Fruit fly (Drosophila melanogaster) whole organism, larva: ENCODE data around the gene Gyc89Da.

Source experiments
- noc ChIP-seq: fragments of 200-800 bp; sonication (Bioruptor generic); optimal IDR thresholded peaks from 3 replicates; lab custom pipeline; 2019; ENCODE audit warnings: missing biosample characterization, mild to moderate bottlenecking, missing genetic modification characterization, moderate library complexity

Gene Gyc89Da

DNA sequence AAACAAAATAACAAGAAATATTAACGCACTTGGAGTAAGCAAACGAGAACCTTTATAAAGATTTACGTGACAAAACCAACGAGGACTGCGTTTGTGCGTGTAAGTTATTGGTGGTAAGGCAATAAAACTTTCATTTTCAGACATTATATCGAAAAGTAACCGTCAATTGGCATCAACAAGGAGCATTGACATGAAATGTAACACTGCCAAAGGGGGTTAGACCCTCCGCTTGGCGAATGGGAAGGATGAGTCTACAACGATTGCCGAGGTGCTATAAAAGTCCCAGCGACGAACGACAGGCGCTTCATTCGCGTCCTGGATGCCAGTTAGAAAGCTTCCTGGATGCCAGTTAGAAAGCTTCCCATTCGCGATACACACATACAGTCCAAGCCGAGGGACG lies at the start of gene Gyc89Da:
TSS of gene Gyc89Da (plus strand) at position 301 of the 400 bp plus-strand sequence.
- no peak for TF ChIP-seq noc (tag; lab: Kevin White, UChicago)

DNA sequence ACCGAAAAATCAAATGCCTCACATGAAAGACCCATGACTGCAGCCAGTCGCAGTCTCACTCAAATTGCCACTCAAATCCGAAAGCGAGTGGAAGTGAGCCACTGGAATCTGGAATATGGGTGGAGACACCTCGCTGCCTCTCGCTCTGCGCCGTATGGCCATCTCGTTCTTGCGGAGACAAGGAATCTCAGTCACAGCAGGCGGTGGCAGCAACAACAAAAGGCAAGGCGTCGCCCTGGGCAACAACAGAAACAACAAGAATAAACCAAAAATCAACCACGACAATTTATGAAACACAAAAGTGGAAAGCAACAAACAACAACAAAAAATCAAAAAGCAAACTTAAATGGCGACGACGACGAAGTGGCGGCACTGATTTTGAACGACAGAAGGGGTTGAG lies 49.1 kb upstream of the Gyc89Da start:
- no peak for TF ChIP-seq noc (tag; lab: Kevin White, UChicago)

DNA sequence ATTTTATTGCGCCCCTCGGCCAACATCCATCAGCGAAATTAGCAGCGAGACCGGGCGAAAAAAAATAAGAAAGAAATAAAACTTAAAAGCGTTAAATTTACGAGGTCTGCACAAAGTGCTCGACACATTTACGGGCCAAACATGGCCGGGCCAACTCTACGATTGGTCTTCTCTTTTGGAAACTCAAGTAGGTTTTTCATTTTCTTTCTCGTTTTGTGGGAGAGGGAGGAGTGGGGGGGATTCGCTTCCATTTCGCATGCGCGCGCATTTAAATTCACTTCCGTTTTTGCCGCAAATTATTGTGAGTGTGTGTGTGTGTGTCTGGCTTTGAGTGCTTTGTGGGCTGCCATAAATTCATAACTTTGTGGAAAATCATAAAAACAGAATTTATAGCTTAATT lies 44.9 kb upstream of the Gyc89Da start:
- no peak for TF ChIP-seq noc (tag; lab: Kevin White, UChicago)

DNA sequence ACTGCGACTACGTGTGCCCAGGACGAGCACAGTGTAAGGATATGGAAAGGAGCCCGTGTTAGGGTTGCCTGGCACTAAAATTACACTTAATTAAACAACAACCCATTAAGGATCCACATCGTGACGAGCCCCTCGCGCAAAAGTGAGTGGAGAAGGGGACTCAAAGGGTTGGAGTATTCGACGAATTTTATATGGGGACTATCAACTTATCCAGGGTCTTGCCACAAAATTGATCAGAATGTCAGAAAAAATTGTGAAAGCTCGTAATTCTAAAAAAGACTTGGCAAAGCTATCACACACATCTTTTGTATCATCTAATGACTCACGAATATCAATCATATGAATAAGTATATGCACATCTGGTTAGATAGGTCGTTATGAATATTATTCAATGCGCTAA lies 42.0 kb upstream of the Gyc89Da start, which contains the start of gene CG31279:
TSS of gene CG31279 (plus strand) at position 301 of the 400 bp plus-strand sequence.
- no peak for TF ChIP-seq noc (tag; lab: Kevin White, UChicago)

DNA sequence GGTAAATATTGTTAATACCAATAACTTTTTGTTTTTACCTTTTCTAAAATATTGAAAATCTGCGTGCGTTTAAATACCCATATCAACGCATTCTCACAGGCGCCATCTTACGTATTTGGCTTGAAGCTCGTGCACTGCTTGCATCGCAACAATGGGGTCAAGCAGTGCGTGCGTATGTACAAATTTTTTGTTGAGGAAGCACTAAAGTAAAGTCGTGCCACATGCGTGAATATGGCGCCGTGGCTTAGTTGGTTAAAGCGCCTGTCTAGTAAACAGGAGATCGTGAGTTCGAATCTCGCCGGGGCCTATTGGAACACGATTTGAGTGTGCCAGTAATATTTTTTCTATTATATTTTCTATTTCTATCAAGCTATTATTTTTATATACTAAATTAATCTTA lies 40.7 kb upstream of the Gyc89Da start:
- no peak for TF ChIP-seq noc (tag; lab: Kevin White, UChicago)

DNA sequence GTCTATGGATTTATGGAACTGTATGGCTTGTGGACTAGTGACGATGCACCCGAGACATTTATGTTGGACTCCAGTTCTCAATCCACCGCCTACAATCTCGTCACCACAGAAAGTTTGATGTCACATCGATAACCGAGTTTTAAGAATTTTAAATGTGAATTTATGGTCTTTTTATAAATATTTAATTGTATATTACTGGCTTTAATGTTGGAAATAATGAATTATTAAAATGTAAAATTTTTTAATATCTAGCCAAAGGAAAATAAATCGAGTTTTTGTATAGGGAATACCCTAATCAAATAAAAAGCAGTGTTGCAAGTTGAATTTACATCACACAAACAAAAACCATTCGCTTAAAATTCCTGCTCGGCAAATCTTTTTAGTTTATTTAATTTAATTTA lies 39.7 kb upstream of the Gyc89Da start, which contains the start of gene Fntb:
TSS of gene Fntb (plus strand) at position 334 of the 401 bp plus-strand sequence.
- TF ChIP-seq noc (tag; lab: Kevin White, UChicago), result peak; percentile 85

DNA sequence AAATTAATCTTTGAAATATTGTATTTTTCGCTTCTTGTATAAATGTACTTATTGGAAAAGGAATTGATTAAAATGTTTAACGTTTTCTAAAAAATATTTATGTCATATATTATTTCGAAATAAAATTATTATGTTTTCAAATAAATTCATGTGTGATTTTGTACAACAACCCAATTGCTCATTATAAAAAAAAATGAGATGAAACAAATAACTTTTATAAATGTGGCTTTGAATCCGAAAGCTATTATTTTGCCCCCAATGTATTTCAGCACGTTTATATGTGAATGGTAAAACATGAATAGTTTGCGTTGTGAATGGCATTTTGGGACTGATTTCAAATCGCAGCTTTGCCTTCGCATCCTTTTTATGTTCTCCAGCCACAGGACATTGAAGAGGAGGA lies 37.8 kb upstream of the Gyc89Da start, which contains the start of gene CG14881:
TSS of gene CG14881 (plus strand) at position 301 of the 400 bp plus-strand sequence.
- no peak for TF ChIP-seq noc (tag; lab: Kevin White, UChicago)

DNA sequence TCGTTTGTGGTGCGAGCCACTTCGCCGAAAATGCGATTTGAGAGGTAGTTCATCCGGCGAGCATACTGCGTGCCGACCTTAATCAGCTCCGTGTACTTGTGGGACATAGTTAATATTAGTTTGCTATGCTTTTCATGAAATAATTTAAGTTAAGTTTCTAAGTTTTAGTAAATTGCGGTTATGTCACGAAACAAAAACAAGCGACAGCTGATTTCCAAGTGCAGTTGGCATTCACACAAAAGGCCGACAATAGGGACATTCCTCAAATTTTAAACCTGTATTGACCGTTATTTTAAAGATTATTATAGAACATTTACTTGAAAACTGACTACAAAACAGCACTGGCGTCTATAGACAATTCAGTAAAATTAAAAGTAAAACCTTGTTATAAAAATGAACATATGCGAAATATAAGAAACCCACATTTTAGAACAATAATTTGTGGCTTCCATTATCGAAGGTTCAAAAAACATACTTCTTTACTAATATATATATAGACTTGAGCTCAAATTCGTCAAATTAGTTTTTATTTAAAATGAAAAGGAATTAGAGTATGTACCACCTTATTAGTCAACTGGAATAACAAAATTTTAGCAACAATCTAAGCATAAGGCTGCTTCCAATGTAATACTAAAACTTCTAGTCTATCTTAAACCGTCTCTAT lies 35.9 kb upstream of the Gyc89Da start, which contains the start of gene mRpS33:
TSS of gene mRpS33 (minus strand) at position 224 of the 664 bp plus-strand sequence.
- no peak for TF ChIP-seq noc (tag; lab: Kevin White, UChicago)

DNA sequence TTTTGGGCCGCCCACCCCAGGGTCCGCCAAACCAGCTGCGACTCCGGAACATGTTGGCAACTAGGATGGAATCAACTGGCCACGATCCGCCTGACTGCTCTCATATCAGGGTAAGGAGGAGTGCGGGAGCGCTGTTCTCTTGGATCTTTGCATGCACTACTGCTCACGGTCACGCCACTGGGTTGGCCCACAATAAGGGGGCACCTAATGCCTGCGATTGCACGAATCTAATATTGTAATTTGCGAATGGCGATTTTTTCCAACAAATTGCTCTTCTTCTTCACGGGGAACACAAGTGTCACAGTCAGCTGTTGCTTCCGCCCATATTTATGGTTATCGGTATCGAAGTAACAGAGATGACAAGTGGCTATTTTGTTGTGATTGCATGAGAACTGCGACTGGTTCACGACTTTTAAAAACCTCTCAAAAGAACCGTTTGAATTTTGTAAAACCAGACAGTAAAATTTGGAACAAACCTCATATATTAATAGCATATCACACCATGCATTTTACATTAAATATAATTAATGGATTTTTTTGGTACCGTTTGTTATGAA lies 31.0 kb upstream of the Gyc89Da start, which contains the start of gene ema:
TSS of gene ema (minus strand) at position 295 of the 557 bp plus-strand sequence.
- no peak for TF ChIP-seq noc (tag; lab: Kevin White, UChicago)

DNA sequence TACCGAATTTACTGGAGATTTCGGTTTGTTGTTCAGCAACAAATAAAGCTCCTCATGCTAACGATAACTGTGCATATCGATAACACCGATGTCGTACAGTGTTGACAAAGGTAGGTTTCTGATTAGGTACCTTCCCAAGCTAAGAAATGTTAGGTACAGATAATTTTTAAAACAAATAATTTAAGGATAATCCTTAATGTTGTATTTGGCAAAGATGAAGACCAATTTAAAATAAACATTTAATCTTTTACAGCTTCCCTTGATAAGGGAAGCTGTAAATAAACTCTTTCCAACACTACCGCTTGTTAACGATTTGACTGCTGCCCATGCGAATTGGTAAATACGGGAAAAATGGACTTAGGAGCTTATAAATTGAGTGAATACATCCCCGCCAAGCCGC lies 29.5 kb upstream of the Gyc89Da start, which contains the start of the genes Ttc1 and CG14882:
TSS of gene Ttc1 (minus strand) at position 71 of the 400 bp plus-strand sequence.
TSS of gene CG14882 (plus strand) at position 271 of the 400 bp plus-strand sequence.
- TF ChIP-seq noc (tag; lab: Kevin White, UChicago), result peak; percentile 86

DNA sequence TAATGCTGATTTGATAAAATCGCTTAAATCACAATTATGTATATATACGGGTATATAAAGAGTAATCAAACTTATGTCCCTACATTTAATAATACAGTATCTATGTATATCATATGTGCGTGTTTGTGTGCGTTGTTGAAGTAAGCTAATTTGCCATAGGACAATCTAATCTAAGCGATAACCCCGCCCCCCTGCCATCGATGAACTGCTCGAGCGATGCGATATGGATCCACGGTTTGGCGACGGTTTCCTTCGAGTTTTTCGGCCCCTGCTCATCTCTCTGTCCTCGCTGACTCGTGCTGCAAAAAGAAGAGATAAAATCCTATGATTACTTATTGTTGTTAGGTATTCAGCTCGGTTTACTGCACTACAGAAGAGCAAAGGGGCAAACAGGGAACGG lies 25.6 kb upstream of the Gyc89Da start:
- peak; percentile 7 for TF ChIP-seq noc (tag; lab: Kevin White, UChicago)

DNA sequence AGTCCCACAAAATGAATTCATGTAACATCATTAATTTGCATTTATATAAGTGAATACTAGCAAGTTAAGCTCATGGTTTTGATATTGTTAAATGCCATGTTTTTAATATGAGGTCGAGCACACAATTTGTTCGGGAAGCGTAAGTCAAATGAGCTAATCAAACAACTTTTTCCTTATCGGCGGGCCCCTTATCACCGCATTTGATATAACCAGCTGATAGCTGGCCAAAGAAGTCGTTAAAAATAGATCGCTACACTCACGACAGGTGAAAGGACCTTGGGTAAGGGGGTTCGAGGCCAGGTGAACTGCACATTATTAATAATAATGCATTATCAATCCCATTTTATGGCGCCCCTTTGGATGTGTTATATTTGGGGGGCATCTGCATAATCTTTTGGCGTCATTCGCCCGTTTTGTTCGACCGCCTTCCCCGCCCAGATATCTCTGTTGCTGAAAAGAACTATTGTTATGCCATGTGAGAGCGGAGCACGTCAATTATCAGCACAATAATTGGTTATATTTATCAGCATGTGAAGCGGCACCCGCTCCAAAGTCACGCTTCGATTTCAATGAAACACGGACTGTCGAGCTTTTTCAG lies 24.9 kb upstream of the Gyc89Da start:
- no peak for TF ChIP-seq noc (tag; lab: Kevin White, UChicago)

DNA sequence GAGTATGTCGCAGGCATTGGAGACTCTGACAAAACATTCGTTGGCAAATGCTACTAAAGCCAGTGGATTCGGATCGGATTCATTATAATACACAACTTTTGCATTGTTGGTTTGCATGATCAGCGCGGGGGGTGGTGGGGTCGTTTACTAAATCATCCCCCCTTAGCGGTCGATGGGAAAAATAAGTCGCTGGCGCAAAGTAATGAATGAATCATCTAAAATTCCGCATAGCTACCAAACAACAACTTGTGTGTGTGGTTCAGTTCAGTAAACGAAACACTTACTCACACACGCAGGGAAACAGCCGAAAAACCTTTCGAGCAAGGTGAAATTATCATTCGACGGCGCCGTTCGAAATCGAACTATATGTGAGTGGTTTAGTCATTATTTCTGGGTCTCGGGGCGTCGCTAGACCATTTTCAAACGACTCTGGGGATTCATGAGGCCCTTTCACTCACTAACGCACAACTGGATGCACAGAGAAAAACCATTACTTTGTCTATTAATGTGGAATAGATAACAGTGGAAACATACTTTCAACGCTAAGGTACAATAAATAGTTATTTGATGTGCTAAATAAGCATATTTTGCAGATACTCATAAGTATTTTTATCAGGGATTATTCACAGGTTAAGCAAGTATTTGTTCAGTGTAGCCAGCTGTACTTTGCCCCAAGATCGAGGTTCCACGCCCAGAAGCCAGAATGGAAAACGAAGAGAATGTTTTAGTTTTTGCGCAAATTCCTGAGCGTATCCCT lies 23.8 kb upstream of the Gyc89Da start:
- peak; percentile 80 for TF ChIP-seq noc (tag; lab: Kevin White, UChicago)

DNA sequence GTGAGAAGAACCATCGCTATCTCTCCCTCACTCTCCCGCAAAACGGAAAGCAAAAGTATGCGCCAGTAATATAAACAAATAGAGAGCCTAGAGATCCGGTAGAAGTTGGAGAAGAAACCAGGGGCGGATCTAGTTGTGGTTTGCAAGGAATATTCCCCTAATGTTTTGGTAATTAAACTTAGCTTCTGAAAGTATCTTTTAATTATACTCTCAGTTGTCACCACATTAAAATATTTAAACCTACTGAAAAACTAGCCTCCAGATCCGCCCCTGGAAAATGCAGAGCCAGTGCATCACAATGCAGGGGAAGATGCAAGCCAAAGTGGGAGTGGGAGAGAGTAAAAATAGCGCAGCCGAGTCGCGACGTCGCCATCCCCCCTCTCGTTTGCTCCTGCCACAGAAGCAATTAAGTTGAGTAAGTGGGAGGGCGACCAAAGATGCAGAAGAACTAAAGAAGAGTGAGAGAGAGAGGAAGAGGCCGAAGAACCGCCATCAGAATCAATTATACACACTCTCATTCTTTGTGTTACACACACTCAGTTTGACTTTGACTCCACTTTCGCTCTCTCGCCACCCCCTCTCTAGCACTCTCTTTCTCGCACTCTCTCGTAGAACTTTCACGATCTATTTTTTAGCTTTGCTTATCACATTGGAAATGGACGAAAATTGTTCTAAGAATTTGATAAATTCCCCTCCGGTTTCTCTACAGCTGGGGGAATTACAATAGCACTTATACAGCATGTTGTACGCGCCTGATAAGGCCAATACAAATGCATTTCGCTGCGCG lies 23.0 kb upstream of the Gyc89Da start:
- peak; percentile 84 for TF ChIP-seq noc (tag; lab: Kevin White, UChicago)
